Worm (Caenorhabditis elegans): ENCODE measurements around the gene ZK370.4.
A peak's percentile ranks its signal among the peaks of the same experiment; 100 is the strongest.

The ZK370.4 gene

DNA sequence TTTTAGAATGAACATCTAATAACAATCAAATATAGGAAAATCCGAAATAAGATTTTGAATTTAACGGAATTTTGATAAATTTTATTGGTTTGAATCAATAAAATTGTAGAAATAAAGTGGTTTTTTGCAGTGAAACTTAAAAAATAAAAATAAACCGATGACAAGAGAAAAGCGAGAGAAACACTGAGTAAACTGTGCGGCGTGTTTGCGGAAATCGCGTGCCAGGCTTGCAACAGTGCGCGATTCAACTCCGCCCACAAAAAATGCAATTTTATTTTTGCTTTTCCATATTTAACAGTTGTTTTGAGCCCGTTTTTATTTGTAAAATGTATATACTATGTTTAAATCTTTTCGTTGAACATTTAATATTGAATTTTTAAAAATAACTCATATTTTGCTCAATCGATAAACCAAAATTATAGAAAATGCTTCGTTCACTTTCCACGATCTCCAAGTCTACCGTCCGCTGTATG, 36.7 kb upstream of the ZK370.4 start, which contains the start of gene mtss-1:
TSS of gene mtss-1 (plus strand) at position 423 of the 473 bp plus-strand sequence.
- TF ChIP-seq egl-27 (tag; optimal IDR thresholded peaks at IDR 0.05) (no peak), hmg-11 (tag; optimal IDR thresholded peaks at IDR 0.05) (peak; percentile 86), ceh-28 (tag; optimal IDR thresholded peaks at IDR 0.05) (peak; percentile 48), elt-3 (tag; optimal IDR thresholded peaks at IDR 0.05) (no peak), egl-5 (tag; optimal IDR thresholded peaks at IDR 0.05) (no peak), ztf-11 (tag; optimal IDR thresholded peaks at IDR 0.05) (no peak), nhr-43 (tag; optimal IDR thresholded peaks at IDR 0.05; ENCODE audit: poor library complexity, severe bottlenecking) (peak; percentile 74), fkh-2 (tag; optimal IDR thresholded peaks at IDR 0.05) (no peak), nhr-12 (tag; optimal IDR thresholded peaks at IDR 0.05) (no peak), elt-2 (tag; optimal IDR thresholded peaks at IDR 0.05) (peak; percentile 32), skn-1 (tag; optimal IDR thresholded peaks at IDR 0.05) (peak; percentile 42), pha-4 (tag; optimal IDR thresholded peaks at IDR 0.05) (peak; percentile 57), nhr-67 (tag; optimal IDR thresholded peaks at IDR 0.05) (peak; percentile 38), R02D3.7 (tag; optimal IDR thresholded peaks at IDR 0.05) (peak; percentile 32), nhr-23 (tag; optimal IDR thresholded peaks at IDR 0.05) (peak; percentile 47), nfya-1 (tag; optimal IDR thresholded peaks at IDR 0.05; ENCODE audit: insufficient read depth) (peak; percentile 59), snpc-4 (tag; optimal IDR thresholded peaks at IDR 0.05) (peak; percentile 28), lin-15B (tag; optimal IDR thresholded peaks at IDR 0.05) (no peak)

DNA sequence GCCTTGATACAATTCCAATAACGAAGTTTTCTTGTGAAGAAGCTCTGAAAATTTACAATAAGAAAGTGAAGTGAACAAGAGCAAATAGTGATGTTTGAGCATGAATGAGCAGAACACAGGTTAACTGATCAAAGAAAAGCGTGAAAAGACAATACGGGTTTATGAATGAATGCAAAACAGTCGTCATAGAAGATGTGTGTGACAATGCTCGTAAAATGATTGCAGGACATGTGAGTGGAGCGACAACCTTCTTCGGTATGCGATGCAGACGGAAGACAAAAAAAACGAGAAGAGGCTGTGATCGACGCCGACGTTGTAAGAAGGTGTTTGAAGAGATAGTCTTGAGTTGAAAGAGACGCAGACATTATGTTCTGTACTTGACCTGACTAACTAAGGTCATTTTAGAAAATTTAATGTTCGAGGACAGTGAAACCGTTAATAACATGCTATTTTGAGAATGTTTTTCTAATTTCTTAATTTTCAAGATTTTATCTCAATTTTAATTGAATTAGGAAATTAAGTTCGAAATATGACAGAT, 36.2 kb upstream of the ZK370.4 start, which contains the start of gene mig-22:
TSS of gene mig-22 (minus strand) at position 51 of the 538 bp plus-strand sequence.
- TF ChIP-seq nhr-23 (tag; optimal IDR thresholded peaks at IDR 0.05) (peak; percentile 17), nhr-25 (tag; optimal IDR thresholded peaks at IDR 0.05) (peak; percentile 83), ztf-4 (tag; optimal IDR thresholded peaks at IDR 0.05) (no peak)

DNA sequence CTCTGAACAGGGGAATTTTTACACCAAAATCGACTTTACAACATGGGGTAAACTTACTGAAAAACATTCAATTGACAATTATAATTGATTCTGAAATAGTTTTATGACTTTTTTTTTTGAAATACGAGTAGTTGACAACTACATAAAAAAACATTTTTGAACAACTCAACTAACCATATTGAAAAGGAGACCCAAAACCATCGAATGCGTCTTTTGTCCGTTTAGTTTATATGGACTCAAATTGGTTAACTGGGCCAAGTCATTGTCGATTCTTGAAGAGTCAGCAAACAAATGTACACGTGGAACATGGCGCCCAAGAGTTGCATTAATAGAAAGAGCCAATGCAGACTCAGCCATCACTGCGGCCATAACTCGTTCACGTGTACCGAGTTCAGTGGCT, 35.3 kb upstream of the ZK370.4 start:
- TF ChIP-seq egl-27 (tag; optimal IDR thresholded peaks at IDR 0.05) = no peak
- no peak for TF ChIP-seq nfya-1 (tag; optimal IDR thresholded peaks at IDR 0.05; ENCODE audit: insufficient read depth)
- TF ChIP-seq fkh-2 (tag; optimal IDR thresholded peaks at IDR 0.05) = no peak
- TF ChIP-seq R02D3.7 (tag; optimal IDR thresholded peaks at IDR 0.05) = no peak
- no peak for TF ChIP-seq hmg-11 (tag; optimal IDR thresholded peaks at IDR 0.05)
- TF ChIP-seq nhr-43 (tag; optimal IDR thresholded peaks at IDR 0.05; ENCODE audit: poor library complexity, severe bottlenecking) = no peak
- TF ChIP-seq egl-5 (tag; optimal IDR thresholded peaks at IDR 0.05) = no peak
- TF ChIP-seq skn-1 (tag; optimal IDR thresholded peaks at IDR 0.05) = no peak
- TF ChIP-seq jun-1 (tag; optimal IDR thresholded peaks at IDR 0.05) = no peak
- TF ChIP-seq nhr-28 (tag; optimal IDR thresholded peaks at IDR 0.05) = no peak
- no peak for TF ChIP-seq ztf-4 (tag; optimal IDR thresholded peaks at IDR 0.05)
- no peak for TF ChIP-seq fkh-10 (GFP tag; optimal IDR thresholded peaks at IDR 0.05)
- no peak for TF ChIP-seq pqm-1 (tag; optimal IDR thresholded peaks at IDR 0.05)
- no peak for TF ChIP-seq sea-2 (GFP tag; optimal IDR thresholded peaks at IDR 0.05)
- TF ChIP-seq lin-15B (tag; optimal IDR thresholded peaks at IDR 0.05) = no peak
- TF ChIP-seq ceh-9 (tag; optimal IDR thresholded peaks at IDR 0.05) = no peak
- TF ChIP-seq nhr-237 (tag; optimal IDR thresholded peaks at IDR 0.05) = no peak

DNA sequence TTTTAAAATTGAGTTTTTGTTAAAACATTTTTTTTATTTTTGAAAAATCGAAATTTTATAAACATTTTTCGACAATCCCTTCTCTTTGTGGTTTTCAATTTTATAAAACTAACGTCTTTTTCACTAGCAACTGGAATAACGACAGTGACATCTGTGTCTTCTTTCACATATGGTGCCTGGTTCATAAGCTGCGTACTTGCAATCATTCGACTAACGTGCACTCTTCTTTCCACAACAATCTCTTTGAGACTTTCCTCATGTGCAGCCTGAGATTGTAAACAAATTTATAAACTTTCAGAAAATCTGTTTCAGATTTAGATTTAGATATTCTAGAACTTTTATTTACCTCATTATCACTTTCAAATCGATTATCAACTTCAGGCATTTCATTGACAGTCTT, 33.8 kb upstream of the ZK370.4 start:
- TF ChIP-seq egl-5 (tag; optimal IDR thresholded peaks at IDR 0.05) (no peak), nhr-12 (tag; optimal IDR thresholded peaks at IDR 0.05) (no peak), nfya-1 (tag; optimal IDR thresholded peaks at IDR 0.05; ENCODE audit: insufficient read depth) (no peak), fkh-10 (GFP tag; optimal IDR thresholded peaks at IDR 0.05) (no peak), skn-1 (tag; optimal IDR thresholded peaks at IDR 0.05) (no peak), elt-2 (tag; optimal IDR thresholded peaks at IDR 0.05) (no peak), fos-1 (tag; optimal IDR thresholded peaks at IDR 0.05) (no peak), ama-1 (optimal IDR thresholded peaks at IDR 0.05) (no peak), snpc-4 (tag; optimal IDR thresholded peaks at IDR 0.05) (no peak), ZK546.5 (tag; optimal IDR thresholded peaks at IDR 0.05) (no peak)

DNA sequence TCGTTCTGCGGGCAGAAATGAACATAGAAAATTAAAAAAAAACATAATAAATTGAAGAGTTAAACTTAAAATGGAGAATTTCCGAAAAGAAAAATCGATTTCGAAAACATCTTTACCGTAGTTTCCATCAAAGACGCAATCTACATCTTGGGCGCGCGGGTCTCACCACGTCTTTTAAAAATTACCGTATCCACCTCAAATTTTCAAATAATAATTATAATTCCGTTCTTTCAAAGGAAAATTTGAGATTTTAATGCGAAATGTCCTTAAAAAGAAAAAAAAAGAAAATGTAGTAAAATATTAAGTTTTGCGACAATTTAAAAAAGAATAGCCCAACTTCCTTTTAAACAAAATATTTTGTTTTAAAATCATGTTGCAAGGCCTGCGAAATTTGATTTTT, 31.9 kb upstream of the ZK370.4 start:
- TF ChIP-seq egl-5 (tag; optimal IDR thresholded peaks at IDR 0.05) (no peak), elt-2 (tag; optimal IDR thresholded peaks at IDR 0.05) (no peak), tbx-2 (tag; optimal IDR thresholded peaks at IDR 0.05) (no peak), ama-1 (optimal IDR thresholded peaks at IDR 0.05) (no peak), nhr-23 (tag; optimal IDR thresholded peaks at IDR 0.05) (no peak), ZK546.5 (tag; optimal IDR thresholded peaks at IDR 0.05) (no peak), jun-1 (tag; optimal IDR thresholded peaks at IDR 0.05) (no peak), ceh-28 (tag; optimal IDR thresholded peaks at IDR 0.05) (no peak), fkh-10 (GFP tag; optimal IDR thresholded peaks at IDR 0.05) (no peak), ztf-4 (tag; optimal IDR thresholded peaks at IDR 0.05) (no peak), pqm-1 (tag; optimal IDR thresholded peaks at IDR 0.05) (no peak), ztf-11 (tag; optimal IDR thresholded peaks at IDR 0.05) (no peak), elt-3 (tag; optimal IDR thresholded peaks at IDR 0.05) (no peak), mml-1 (tag; optimal IDR thresholded peaks at IDR 0.05) (no peak), lin-15B (tag; optimal IDR thresholded peaks at IDR 0.05) (no peak), lin-39 (tag; optimal IDR thresholded peaks at IDR 0.05) (no peak), nhr-77 (tag; optimal IDR thresholded peaks at IDR 0.05) (no peak), nhr-11 (tag; optimal IDR thresholded peaks at IDR 0.05) (no peak), R02D3.7 (tag; optimal IDR thresholded peaks at IDR 0.05) (no peak), nhr-67 (tag; optimal IDR thresholded peaks at IDR 0.05) (no peak)

Measured in whole organism, L3 larva.